Fruit fly (Drosophila melanogaster): ENCODE data around the gene CG5273.

CG5273 gene

DNA sequence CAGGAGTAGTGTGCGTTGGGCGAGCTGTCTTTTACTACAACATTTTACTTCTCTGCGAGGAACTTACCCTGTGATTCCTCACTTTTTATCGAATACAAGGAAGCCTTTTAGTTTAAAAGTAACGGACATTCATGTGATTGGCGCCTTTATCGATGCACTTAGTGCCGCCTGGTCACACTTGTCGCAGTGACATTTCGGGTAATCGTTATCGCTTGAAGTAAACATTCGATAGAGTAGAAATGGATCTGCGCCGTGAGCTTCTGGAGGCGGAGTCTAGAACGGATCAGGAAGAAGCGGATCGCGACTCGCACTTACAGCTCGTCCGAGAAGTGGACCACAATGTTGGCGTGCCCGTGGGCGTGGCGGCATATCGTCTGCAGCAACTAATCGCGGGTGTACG lies 33.5 kb downstream of the CG5273 start, which contains the start of gene CG16989:
Gene CG16989 (plus strand): TSS at position 225 of the 400 bp plus-strand sequence.
- TF ChIP-seq fd59A (GFP tag; optimal IDR thresholded peaks at IDR 0.05): no peak
- peak; percentile 57 for TF ChIP-seq CG1621 (tag; optimal IDR thresholded peaks at IDR 0.05)
- no peak for TF ChIP-seq net (GFP tag; optimal IDR thresholded peaks at IDR 0.05)
- no peak for TF ChIP-seq CG7368 (GFP tag; optimal IDR thresholded peaks at IDR 0.05)
- TF ChIP-seq achi (GFP tag; optimal IDR thresholded peaks at IDR 0.05): peak; percentile 90
- no peak for TF ChIP-seq cyc (GFP tag; optimal IDR thresholded peaks at IDR 0.05)
- TF ChIP-seq CG11762 (GFP tag; optimal IDR thresholded peaks at IDR 0.05; ENCODE audit: insufficient read depth): no peak
- TF ChIP-seq CG6808 (GFP tag; optimal IDR thresholded peaks at IDR 0.05): no peak
- TF ChIP-seq esn (GFP tag; optimal IDR thresholded peaks at IDR 0.05): no peak
- TF ChIP-seq fkh (GFP tag; optimal IDR thresholded peaks at IDR 0.05): peak; percentile 28
- no peak for TF ChIP-seq salr (GFP tag; optimal IDR thresholded peaks at IDR 0.05)
- no peak for TF ChIP-seq CG6163 (GFP tag; IDR thresholded peaks at IDR 0.05)
- TF ChIP-seq CG8632 (GFP tag; optimal IDR thresholded peaks at IDR 0.05): no peak
- TF ChIP-seq eg (GFP tag; IDR thresholded peaks at IDR 0.05): no peak
- TF ChIP-seq Lpt (GFP tag; optimal IDR thresholded peaks at IDR 0.05): no peak
- no peak for TF ChIP-seq vri (GFP tag; optimal IDR thresholded peaks at IDR 0.05)

DNA sequence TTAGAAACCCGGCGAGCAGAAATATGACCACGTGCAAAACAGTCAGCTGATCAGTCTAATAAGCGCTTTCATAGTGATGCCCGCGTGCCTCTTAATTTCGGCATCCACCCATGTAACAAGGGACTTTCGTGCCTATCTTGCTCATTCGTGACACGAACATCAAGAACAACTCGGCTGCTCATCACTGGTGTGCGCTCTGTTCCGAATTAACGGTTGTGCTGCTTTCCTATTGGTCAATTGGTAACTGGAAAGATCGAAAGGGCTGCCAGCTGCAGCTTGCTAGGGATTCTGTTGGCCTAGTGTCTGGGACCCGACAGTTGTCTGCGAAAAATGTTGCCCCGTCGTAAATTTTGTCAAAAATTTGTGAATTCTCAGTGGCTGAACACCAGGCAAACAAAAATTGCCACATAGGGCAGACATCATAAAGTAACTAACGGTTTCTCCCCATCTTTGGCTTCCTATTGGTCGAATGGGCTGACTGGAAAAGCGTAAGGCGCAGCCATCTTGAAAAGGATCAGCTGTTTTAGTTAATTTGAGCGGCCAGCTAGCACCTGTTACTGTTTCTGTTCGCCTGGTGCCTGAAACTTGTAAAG lies 37.1 kb downstream of the CG5273 start:
- TF ChIP-seq CG4318 (GFP tag; optimal IDR thresholded peaks at IDR 0.05) (no peak), ss (GFP tag; optimal IDR thresholded peaks at IDR 0.05) (peak in 1 of 2 experiments; percentile 42), esn (GFP tag; optimal IDR thresholded peaks at IDR 0.05) (peak; percentile 46), CG3919 (GFP tag; optimal IDR thresholded peaks at IDR 0.05) (peak; percentile 35), CG9139 (GFP tag; optimal IDR thresholded peaks at IDR 0.05) (no peak), CG6792 (GFP tag; optimal IDR thresholded peaks at IDR 0.05) (peak; percentile 1), Sox14 (GFP tag; optimal IDR thresholded peaks at IDR 0.05) (peak; percentile 58), Met (GFP tag; optimal IDR thresholded peaks at IDR 0.05) (no peak), Smox (GFP tag; optimal IDR thresholded peaks at IDR 0.05) (peak; percentile 6), CG10669 (GFP tag; optimal IDR thresholded peaks at IDR 0.05) (no peak), dac (GFP tag; optimal IDR thresholded peaks at IDR 0.05) (no peak), CG15336 (GFP tag; IDR thresholded peaks at IDR 0.05) (peak; percentile 9; the same call in 1 of the 2 replicates), OdsH (GFP tag; optimal IDR thresholded peaks at IDR 0.05) (no peak), Blimp-1 (GFP tag; optimal IDR thresholded peaks at IDR 0.05) (no peak), vri (GFP tag; optimal IDR thresholded peaks at IDR 0.05) (peak; percentile 91), dsx (GFP tag; optimal IDR thresholded peaks at IDR 0.05; ENCODE audit: poor library complexity, severe bottlenecking) (peak; percentile 59), lz (GFP tag; optimal IDR thresholded peaks at IDR 0.05) (no peak), fd59A (GFP tag; optimal IDR thresholded peaks at IDR 0.05) (no peak), CG10631 (GFP tag; optimal IDR thresholded peaks at IDR 0.05) (no peak), Hr38 (GFP tag; optimal IDR thresholded peaks at IDR 0.05) (no peak), net (GFP tag; optimal IDR thresholded peaks at IDR 0.05) (no peak), CG32006 (GFP tag; optimal IDR thresholded peaks at IDR 0.05) (no peak), Sox15 (GFP tag; optimal IDR thresholded peaks at IDR 0.05) (no peak), Hr4 (GFP tag; optimal IDR thresholded peaks at IDR 0.05) (no peak), CG7368 (GFP tag; optimal IDR thresholded peaks at IDR 0.05) (no peak), CG8319 (GFP tag; optimal IDR thresholded peaks at IDR 0.05) (no peak), svp (GFP tag) (peak; percentile 91), Ets21C (GFP tag; optimal IDR thresholded peaks at IDR 0.05) (no peak), cyc (GFP tag; optimal IDR thresholded peaks at IDR 0.05) (no peak), topi (GFP tag; optimal IDR thresholded peaks at IDR 0.05) (peak; percentile 7), achi (GFP tag; optimal IDR thresholded peaks at IDR 0.05) (no peak), CG6808 (GFP tag; optimal IDR thresholded peaks at IDR 0.05) (peak; percentile 34), salr (GFP tag; optimal IDR thresholded peaks at IDR 0.05) (no peak), CG8119 (GFP tag; IDR thresholded peaks at IDR 0.05) (no peak), CG6163 (GFP tag; IDR thresholded peaks at IDR 0.05) (no peak), acj6 (GFP tag; optimal IDR thresholded peaks at IDR 0.05) (no peak), Ets96B (tag; optimal IDR thresholded peaks at IDR 0.05) (no peak), CG34406 (GFP tag; optimal IDR thresholded peaks at IDR 0.05) (no peak), CG3032 (tag; optimal IDR thresholded peaks at IDR 0.05) (no peak), CG16779 (tag; optimal IDR thresholded peaks at IDR 0.05) (no peak), CG1621 (tag; optimal IDR thresholded peaks at IDR 0.05) (peak; percentile 24), spab (GFP tag; optimal IDR thresholded peaks at IDR 0.05) (no peak), fkh (GFP tag; optimal IDR thresholded peaks at IDR 0.05) (no peak)
